Worm (Caenorhabditis elegans) whole organism, L4/young adult: ENCODE measurements around the gene osm-12.

ENCODE experiments used
- him-1 ChIP-seq: sonication (generic microtip); optimal IDR thresholded peaks from 2 replicates; lab custom pipeline; 2016; ENCODE audit warnings: missing genotype, missing genetic modification reagents, missing genetic modification characterization, missing compliant biosample characterization

The osm-12 gene

ce11 chrIII:12142419-12143107 is 59.8 kb downstream of the osm-12 start:
- no peak for TF ChIP-seq him-1 (tag; lab: Kevin White, UChicago)
